Worm (Caenorhabditis elegans) whole organism, young adult: Measurements from ENCODE around the gene F28H7.7.
A peak's percentile ranks its signal among the peaks of the same experiment; 100 is the strongest.

Experiments used
- B0261.1 ChIP-seq: sonication (generic microtip); optimal IDR thresholded peaks from 2 replicates; lab custom pipeline; 2016; ENCODE audit warnings: mild to moderate bottlenecking, missing genetic modification characterization, moderate library complexity, missing compliant biosample characterization
- C17E4.6 ChIP-seq: fragments of 200-800 bp; sonication (Bioruptor generic); IDR thresholded peaks from 2 replicates; pipeline ENCODE4 v1.3.6; 2022; ENCODE audit warnings: missing genetic modification reagents, missing genetic modification characterization, missing compliant biosample characterization
- F22D6.2 ChIP-seq: sonication (generic microtip); optimal IDR thresholded peaks from 2 replicates; lab custom pipeline; 2016; ENCODE audit warnings: mild to moderate bottlenecking, missing genetic modification characterization, missing compliant biosample characterization
- F33H1.4 ChIP-seq: fragments of 200-800 bp; sonication (Bioruptor generic); IDR thresholded peaks from 2 replicates; pipeline ENCODE4 v1.3.6; 2022; ENCODE audit warnings: missing genetic modification reagents, missing genetic modification characterization, missing compliant biosample characterization
- F57C9.4 ChIP-seq: sonication (generic microtip); optimal IDR thresholded peaks from 2 replicates; lab custom pipeline; 2017; ENCODE audit warnings: mild to moderate bottlenecking, missing genetic modification characterization, missing compliant biosample characterization
- T07F8.4 ChIP-seq: sonication (generic microtip); optimal IDR thresholded peaks from 2 replicates; lab custom pipeline; 2016; ENCODE audit warnings: mild to moderate bottlenecking, missing genetic modification characterization, moderate library complexity, missing compliant biosample characterization
- Y56A3A.18 ChIP-seq: fragments of 200-800 bp; sonication (Bioruptor generic); IDR thresholded peaks from 2 replicates; pipeline ENCODE4 v1.3.6; 2022; ENCODE audit warnings: missing genetic modification reagents, missing genetic modification characterization, missing compliant biosample characterization
- Y67H2A.10 ChIP-seq: fragments of 200-800 bp; sonication (Bioruptor generic); conservative IDR thresholded peaks from 2 replicates; pipeline ENCODE4 v1.3.6; 2022; ENCODE audit warnings: missing genetic modification reagents, missing genetic modification characterization, missing compliant biosample characterization
- Y79H2A.3 ChIP-seq: fragments of 200-800 bp; sonication (Bioruptor generic); conservative IDR thresholded peaks from 2 replicates; pipeline ENCODE4 v1.3.6; 2022; ENCODE audit warnings: missing genetic modification reagents, missing genetic modification characterization, missing compliant biosample characterization
- athp-1 ChIP-seq: sonication (generic microtip); optimal IDR thresholded peaks from 2 replicates; lab custom pipeline; 2017; ENCODE audit warnings: mild to moderate bottlenecking, missing genetic modification characterization, missing compliant biosample characterization
- bed-1 ChIP-seq: fragments of 200-800 bp; sonication (Bioruptor generic); IDR thresholded peaks from 2 replicates; pipeline ENCODE4 v1.3.6; 2022; ENCODE audit warnings: missing genetic modification reagents, missing genetic modification characterization, missing compliant biosample characterization
- bed-2 ChIP-seq: fragments of 200-800 bp; sonication (Bioruptor generic); IDR thresholded peaks from 2 replicates; pipeline ENCODE4 v1.3.6; 2022; ENCODE audit warnings: missing genetic modification reagents, missing genetic modification characterization, missing compliant biosample characterization
- cebp-1 ChIP-seq, 2 experiments: fragments of 200-800 bp in 1 of 2; sonication (Bioruptor generic) in 1 of 2; sonication (generic microtip) in 1 of 2; IDR thresholded peaks in 1 of 2; optimal IDR thresholded peaks in 1 of 2; 2 replicates each; pipeline versions ENCODE4 v1.3.6 to Lab custom; 2017 to 2022; ENCODE audit warnings: missing compliant biosample characterization in 2 of 2, missing genetic modification characterization in 2 of 2, mild to moderate bottlenecking in 1 of 2, missing genetic modification reagents in 1 of 2, moderate library complexity in 1 of 2
- cebp-2 ChIP-seq: fragments of 200-800 bp; sonication (Bioruptor generic); IDR thresholded peaks from 2 replicates; pipeline ENCODE4 v1.3.6; 2022; ENCODE audit warnings: missing genetic modification characterization, missing compliant biosample characterization
- ceh-27 ChIP-seq: fragments of 200-800 bp; sonication (Bioruptor generic); optimal IDR thresholded peaks from 2 replicates; lab custom pipeline; 2018; ENCODE audit warnings: mild to moderate bottlenecking, missing genetic modification characterization, moderate library complexity, missing compliant biosample characterization
- ceh-79 ChIP-seq: sonication (generic microtip); optimal IDR thresholded peaks from 2 replicates; lab custom pipeline; 2017; ENCODE audit warnings: mild to moderate bottlenecking, missing genetic modification characterization, missing compliant biosample characterization
- die-1 ChIP-seq: sonication (generic microtip); optimal IDR thresholded peaks from 2 replicates; lab custom pipeline; 2016; ENCODE audit warnings: missing genotype, mild to moderate bottlenecking, missing genetic modification characterization, missing compliant biosample characterization
- dpl-1 ChIP-seq: fragments of 150-350 bp; optimal IDR thresholded peaks from 2 replicates; lab custom pipeline; 2014; ENCODE audit warnings: missing biosample characterization, missing genetic modification reagents, missing genetic modification characterization
- egl-44 ChIP-seq: fragments of 200-800 bp; sonication (Bioruptor generic); IDR thresholded peaks from 2 replicates; pipeline ENCODE4 v1.3.6; 2022; ENCODE audit warnings: missing genetic modification reagents, missing genetic modification characterization, missing compliant biosample characterization
- ets-4 ChIP-seq: fragments of 200-800 bp; sonication (Bioruptor generic); optimal IDR thresholded peaks from 2 replicates; lab custom pipeline; 2018; ENCODE audit warnings: mild to moderate bottlenecking, missing genetic modification characterization, missing compliant biosample characterization
- him-1 ChIP-seq: sonication (generic microtip); optimal IDR thresholded peaks from 2 replicates; lab custom pipeline; 2016; ENCODE audit warnings: missing genotype, missing genetic modification reagents, missing genetic modification characterization, missing compliant biosample characterization
- hmg-20 ChIP-seq: fragments of 200-800 bp; sonication (Bioruptor generic); IDR thresholded peaks from 2 replicates; pipeline ENCODE4 v1.3.6; 2022; ENCODE audit warnings: missing genetic modification reagents, missing genetic modification characterization, missing compliant biosample characterization
- let-607 ChIP-seq, 2 experiments: fragments of 200-800 bp in 1 of 2; sonication (Bioruptor generic) in 1 of 2; sonication (generic microtip) in 1 of 2; optimal IDR thresholded peaks; 2 replicates each; lab custom pipeline; 2016 to 2018; ENCODE audit warnings: mild to moderate bottlenecking in 2 of 2, missing compliant biosample characterization in 2 of 2, missing genetic modification characterization in 2 of 2, moderate library complexity in 2 of 2, missing genotype in 1 of 2
- lin-35 ChIP-seq, 3 experiments: fragments of 150-350 bp in 2 of 3; sonication (generic microtip) in 1 of 3; optimal IDR thresholded peaks; 2 replicates each; lab custom pipeline; 2014 to 2018; ENCODE audit warnings: missing biosample characterization in 3 of 3, missing genetic modification characterization in 3 of 3, missing genetic modification reagents in 3 of 3
- lin-40 ChIP-seq: sonication (generic microtip); optimal IDR thresholded peaks from 2 replicates; lab custom pipeline; 2016; ENCODE audit warnings: missing genetic modification characterization, mild to moderate bottlenecking, missing compliant biosample characterization, missing genotype, missing genetic modification reagents
- lsl-1 ChIP-seq: fragments of 200-800 bp; sonication (Bioruptor generic); optimal IDR thresholded peaks from 2 replicates; lab custom pipeline; 2018; ENCODE audit warnings: mild to moderate bottlenecking, missing genetic modification characterization, moderate library complexity, missing compliant biosample characterization
- madf-10 ChIP-seq: sonication (generic microtip); optimal IDR thresholded peaks from 2 replicates; lab custom pipeline; 2016; ENCODE audit warnings: mild to moderate bottlenecking, missing genetic modification characterization, missing compliant biosample characterization
- madf-6 ChIP-seq: fragments of 200-800 bp; sonication (Bioruptor generic); IDR thresholded peaks from 2 replicates; pipeline ENCODE4 v1.3.6; 2022; ENCODE audit warnings: missing genetic modification reagents, missing genetic modification characterization, missing compliant biosample characterization
- madf-8 ChIP-seq: fragments of 200-800 bp; sonication (Bioruptor generic); conservative IDR thresholded peaks from 2 replicates; pipeline ENCODE4 v1.3.6; 2022; ENCODE audit warnings: missing genetic modification reagents, missing genetic modification characterization, missing compliant biosample characterization
- mel-28 ChIP-seq: sonication (generic microtip); optimal IDR thresholded peaks from 2 replicates; lab custom pipeline; 2016; ENCODE audit warnings: borderline replicate concordance, mild to moderate bottlenecking, missing genetic modification characterization, missing compliant biosample characterization
- mxl-1 ChIP-seq: sonication (generic microtip); optimal IDR thresholded peaks from 2 replicates; lab custom pipeline; 2016; ENCODE audit warnings: missing genetic modification characterization, missing compliant biosample characterization
- nhr-120 ChIP-seq: fragments of 200-800 bp; sonication (Bioruptor generic); IDR thresholded peaks from 2 replicates; pipeline ENCODE4 v1.3.6; 2022; ENCODE audit warnings: missing genetic modification characterization, missing compliant biosample characterization
- nhr-179 ChIP-seq: sonication (generic microtip); optimal IDR thresholded peaks from 2 replicates; lab custom pipeline; 2016; ENCODE audit warnings: mild to moderate bottlenecking, missing genetic modification characterization, missing compliant biosample characterization
- nhr-80 ChIP-seq: sonication (generic microtip); optimal IDR thresholded peaks from 2 replicates; lab custom pipeline; 2016; ENCODE audit warnings: missing genetic modification characterization, missing compliant biosample characterization
- pha-4 ChIP-seq: fragments of 150-350 bp; sonication (generic microtip); optimal IDR thresholded peaks from 2 replicates; lab custom pipeline; 2014; ENCODE audit warnings: missing biosample characterization, missing genetic modification reagents, missing genetic modification characterization
- rec-8 ChIP-seq, 2 experiments: sonication (generic microtip); optimal IDR thresholded peaks; 2 replicates each; lab custom pipeline; 2016; ENCODE audit warnings: mild to moderate bottlenecking in 2 of 2, missing genetic modification characterization in 2 of 2, missing genetic modification reagents in 2 of 2, missing genotype in 2 of 2, missing biosample characterization in 1 of 2, missing compliant biosample characterization in 1 of 2, moderate library complexity in 1 of 2
- rpc-1 ChIP-seq, 2 experiments: fragments of 150-350 bp in 1 of 2; sonication (generic microtip) in 1 of 2; optimal IDR thresholded peaks; 2 replicates each; lab custom pipeline; 2014 to 2018; ENCODE audit warnings: missing biosample characterization in 1 of 2, missing genetic modification characterization in 1 of 2, missing genetic modification reagents in 1 of 2, missing genotype in 1 of 2
- sdz-38 ChIP-seq: sonication (generic microtip); optimal IDR thresholded peaks from 2 replicates; lab custom pipeline; 2016; ENCODE audit warnings: missing genotype, missing genetic modification characterization, missing compliant biosample characterization
- snpc-3.4 ChIP-seq: sonication (generic microtip); optimal IDR thresholded peaks from 2 replicates; lab custom pipeline; 2017; ENCODE audit warnings: missing genetic modification characterization, mild to moderate bottlenecking, missing compliant biosample characterization, antibody characterized with exemption, moderate library complexity, missing genotype, missing genetic modification reagents
- sptf-2 ChIP-seq: fragments of 200-800 bp; sonication (Bioruptor generic); optimal IDR thresholded peaks from 2 replicates; lab custom pipeline; 2018; ENCODE audit warnings: mild to moderate bottlenecking, missing genetic modification characterization, missing compliant biosample characterization
- tbp1 ChIP-seq: fragments of 200-800 bp; sonication (Bioruptor generic); optimal IDR thresholded peaks from 2 replicates; lab custom pipeline; 2018; ENCODE audit warnings: mild to moderate bottlenecking, missing genetic modification characterization, missing compliant biosample characterization
- ztf-22 ChIP-seq: fragments of 200-800 bp; sonication (Bioruptor generic); optimal IDR thresholded peaks from 2 replicates; lab custom pipeline; 2018; ENCODE audit warnings: mild to moderate bottlenecking, missing genetic modification characterization, moderate library complexity, missing compliant biosample characterization
- ztf-25 ChIP-seq: fragments of 200-800 bp; sonication (Bioruptor generic); IDR thresholded peaks from 2 replicates; pipeline ENCODE4 v1.3.6; 2022; ENCODE audit warnings: missing genetic modification reagents, missing genetic modification characterization, missing compliant biosample characterization
- ztf-28 ChIP-seq: fragments of 200-800 bp; sonication (Bioruptor generic); IDR thresholded peaks from 2 replicates; pipeline ENCODE4 v1.3.6; 2022; ENCODE audit warnings: missing genetic modification reagents, missing genetic modification characterization, missing compliant biosample characterization
- ztf-3 ChIP-seq: fragments of 200-800 bp; sonication (Bioruptor generic); optimal IDR thresholded peaks from 2 replicates; lab custom pipeline; 2018; ENCODE audit warnings: mild to moderate bottlenecking, missing genetic modification characterization, missing compliant biosample characterization
- ztf-6 ChIP-seq: fragments of 200-800 bp; sonication (Bioruptor generic); IDR thresholded peaks from 2 replicates; pipeline ENCODE4 v1.3.6; 2022; ENCODE audit warnings: missing genetic modification reagents, missing genetic modification characterization, missing compliant biosample characterization

F28H7.7 gene

DNA sequence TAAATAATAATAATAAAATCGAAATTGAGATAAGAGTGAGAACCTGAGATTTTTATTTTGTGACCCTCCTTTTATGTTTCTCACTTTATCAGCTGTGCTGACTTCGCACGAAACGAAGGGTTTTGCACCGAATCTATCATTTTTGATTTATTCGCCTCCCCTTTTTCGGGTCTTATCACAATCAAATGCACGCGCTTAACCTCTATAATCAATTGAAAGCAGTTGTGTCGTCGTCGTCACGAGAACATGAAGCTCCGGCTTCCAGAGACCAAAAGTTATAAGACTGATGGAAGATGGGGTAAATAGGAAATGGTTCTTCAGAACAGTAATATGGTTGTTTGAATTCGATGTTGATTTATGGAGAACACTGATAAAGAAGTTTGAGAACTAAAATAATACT lies 47.2 kb upstream of the F28H7.7 start, which contains the start of gene D1054.18:
TSS of gene D1054.18 (minus strand) at position 45 of the 400 bp plus-strand sequence.
- TF ChIP-seq ceh-79 (tag; lab: Kevin White, UChicago) = no peak
- TF ChIP-seq pha-4 (tag; lab: Kevin White, UChicago) = peak; percentile 35
- TF ChIP-seq egl-44 = no peak
- peak; percentile 41 for TF ChIP-seq ztf-22 (GFP tag; lab: Kevin White, UChicago)
- TF ChIP-seq rpc-1 (optimal IDR thresholded peaks at IDR 0.05; lab: Kevin White, UChicago) = no peak
- no peak for TF ChIP-seq rpc-1 (tag; optimal IDR thresholded peaks at IDR 0.05; lab: Kevin White, UChicago)
- peak; percentile 13 for TF ChIP-seq tbp1 (GFP tag; lab: Kevin White, UChicago)
- no peak for TF ChIP-seq nhr-179
- TF ChIP-seq B0261.1 (tag; lab: Kevin White, UChicago) = no peak
- TF ChIP-seq cebp-1 (GFP tag; IDR thresholded peaks at IDR 0.05; lab: Robert Waterston, UW) = no peak
- TF ChIP-seq cebp-1 (tag; optimal IDR thresholded peaks at IDR 0.05; lab: Kevin White, UChicago) = peak; percentile 13
- TF ChIP-seq F57C9.4 (tag; lab: Kevin White, UChicago) = no peak
- no peak for TF ChIP-seq ztf-25 (GFP tag; lab: Robert Waterston, UW)
- no peak for TF ChIP-seq F22D6.2 (tag; lab: Kevin White, UChicago)
- no peak for TF ChIP-seq Y56A3A.18 (GFP tag; lab: Robert Waterston, UW)
- TF ChIP-seq athp-1 = no peak
- no peak for TF ChIP-seq him-1 (tag; lab: Kevin White, UChicago)
- no peak for TF ChIP-seq lin-40 (tag; lab: Kevin White, UChicago)
- TF ChIP-seq madf-10 (tag; lab: Kevin White, UChicago) = peak; percentile 13
- TF ChIP-seq ceh-27 (GFP tag; lab: Kevin White, UChicago) = no peak
- TF ChIP-seq die-1 (tag; lab: Kevin White, UChicago) = no peak
- no peak for TF ChIP-seq lin-35 (GFP tag; optimal IDR thresholded peaks at IDR 0.05; lab: Kevin White, UChicago)
- peak; percentile 48 for TF ChIP-seq ets-4 (GFP tag; lab: Kevin White, UChicago)
- no peak for TF ChIP-seq hmg-20 (GFP tag; lab: Robert Waterston, UW)
- peak; percentile 87 for TF ChIP-seq nhr-80 (tag; lab: Kevin White, UChicago)
- no peak for TF ChIP-seq Y79H2A.3 (GFP tag; lab: Robert Waterston, UW)
- no peak for TF ChIP-seq nhr-120 (GFP tag; lab: Robert Waterston, UW)
- no peak for TF ChIP-seq cebp-2 (GFP tag; lab: Robert Waterston, UW)
- no peak for TF ChIP-seq dpl-1
- TF ChIP-seq sptf-2 (GFP tag; lab: Kevin White, UChicago) = no peak
- TF ChIP-seq mxl-1 (tag; lab: Kevin White, UChicago) = no peak
- TF ChIP-seq Y67H2A.10 (GFP tag; lab: Robert Waterston, UW) = no peak
- no peak for TF ChIP-seq C17E4.6 (GFP tag; lab: Robert Waterston, UW)
- TF ChIP-seq, all 124 proteins: peak for 7

DNA sequence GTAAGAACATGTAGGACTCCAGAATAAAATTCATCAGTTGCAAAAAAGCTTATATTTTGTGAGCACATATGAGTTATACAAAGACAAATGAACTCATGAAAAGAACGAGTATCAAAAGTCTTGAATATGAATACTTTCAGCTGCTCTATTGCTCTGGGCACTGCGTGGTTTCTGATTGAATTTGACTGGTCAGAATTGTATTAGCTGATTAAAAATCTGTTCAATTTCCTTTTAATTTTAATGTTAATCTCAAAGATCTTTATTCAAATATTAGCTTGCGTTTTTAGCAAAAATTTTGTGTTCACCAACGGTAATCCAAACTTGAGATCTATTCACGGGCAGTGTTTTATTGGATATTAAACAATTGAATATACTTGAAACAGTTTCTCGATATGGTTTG lies 44.1 kb upstream of the F28H7.7 start, which contains the start of gene srh-184:
TSS of gene srh-184 (minus strand) at position 101 of the 400 bp plus-strand sequence.
- TF ChIP-seq ceh-79 (tag; lab: Kevin White, UChicago) = no peak
- TF ChIP-seq sdz-38 (tag; lab: Kevin White, UChicago) = no peak
- no peak for TF ChIP-seq mxl-1 (tag; lab: Kevin White, UChicago)
- TF ChIP-seq ztf-6 (GFP tag; lab: Robert Waterston, UW) = no peak
- TF ChIP-seq bed-2 (GFP tag; lab: Robert Waterston, UW) = no peak
- no peak for TF ChIP-seq bed-1
- TF ChIP-seq F33H1.4 = no peak
- TF ChIP-seq lsl-1 (GFP tag; lab: Kevin White, UChicago) = no peak
- TF ChIP-seq madf-6 (GFP tag; lab: Robert Waterston, UW) = no peak
- TF ChIP-seq T07F8.4 (tag; lab: Kevin White, UChicago) = no peak
- no peak for TF ChIP-seq let-607 (tag; optimal IDR thresholded peaks at IDR 0.05; lab: Kevin White, UChicago)
- no peak for TF ChIP-seq ztf-28 (GFP tag; lab: Robert Waterston, UW)
- TF ChIP-seq mel-28 (tag; lab: Kevin White, UChicago) = no peak
- TF ChIP-seq madf-8 (GFP tag; lab: Robert Waterston, UW) = no peak
- TF ChIP-seq snpc-3.4 (tag; lab: Kevin White, UChicago) = no peak
- no peak for TF ChIP-seq ztf-3 (GFP tag; lab: Kevin White, UChicago)
- TF ChIP-seq rec-8 (tag; optimal IDR thresholded peaks at IDR 0.05; lab: Kevin White, UChicago) = no peak
- no peak for TF ChIP-seq rpc-1 (optimal IDR thresholded peaks at IDR 0.05; lab: Kevin White, UChicago)
- no peak for TF ChIP-seq rpc-1 (tag; optimal IDR thresholded peaks at IDR 0.05; lab: Kevin White, UChicago)
